Worm (Caenorhabditis elegans) whole organism, L2 larva: Measurements from ENCODE around the gene srv-34.
"Not testable (repeated sequence)": the region's sequence is repeated elsewhere in the genome, so short reads cannot be mapped to it uniquely, and the experiment has no call there.

ENCODE experiments used
- F13H6.1 ChIP-seq: sonication (generic microtip); optimal IDR thresholded peaks from 2 replicates; lab custom pipeline; 2016; ENCODE audit warnings: missing genetic modification characterization, missing compliant biosample characterization
- R02D3.7 ChIP-seq: fragments of 150-350 bp; optimal IDR thresholded peaks from 2 replicates; lab custom pipeline; 2014; ENCODE audit warnings: missing biosample characterization, missing genetic modification characterization
- ZK546.5 ChIP-seq: sonication (generic microtip); optimal IDR thresholded peaks from 2 replicates; lab custom pipeline; 2017; ENCODE audit warnings: missing biosample characterization, missing genetic modification characterization
- alr-1 ChIP-seq: fragments of 150-350 bp; optimal IDR thresholded peaks from 2 replicates; lab custom pipeline; 2014; ENCODE audit warnings: missing biosample characterization, missing genetic modification characterization
- aly-2 ChIP-seq: fragments of 150-350 bp; optimal IDR thresholded peaks from 2 replicates; lab custom pipeline; 2014; ENCODE audit warnings: missing biosample characterization, missing genetic modification characterization
- ama-1 ChIP-seq: fragments of 150-350 bp; optimal IDR thresholded peaks from 2 replicates; lab custom pipeline; 2018; ENCODE audit warnings: inconsistent platforms
- ceh-82 ChIP-seq: fragments of 150-350 bp; optimal IDR thresholded peaks from 2 replicates; lab custom pipeline; 2014; ENCODE audit warnings: missing biosample characterization, missing genetic modification characterization
- egl-27 ChIP-seq: sonication (generic microtip); optimal IDR thresholded peaks from 3 replicates; lab custom pipeline; 2017; ENCODE audit warnings: missing biosample characterization, missing genetic modification reagents, missing genetic modification characterization
- elt-3 ChIP-seq: sonication (generic microtip); optimal IDR thresholded peaks from 2 replicates; lab custom pipeline; 2017; ENCODE audit warnings: missing biosample characterization, missing genetic modification characterization
- fos-1 ChIP-seq: fragments of 150-350 bp; optimal IDR thresholded peaks from 2 replicates; lab custom pipeline; 2014; ENCODE audit warnings: missing biosample characterization, missing genetic modification characterization
- gmeb-1 ChIP-seq: fragments of 150-350 bp; optimal IDR thresholded peaks from 2 replicates; lab custom pipeline; 2014; ENCODE audit warnings: missing biosample characterization, missing genetic modification characterization
- mbf-1 ChIP-seq: sonication (generic microtip); optimal IDR thresholded peaks from 2 replicates; lab custom pipeline; 2017; ENCODE audit warnings: missing biosample characterization, missing genetic modification characterization
- mdl-1 ChIP-seq, 2 experiments: fragments of 150-350 bp in 1 of 2; sonication (generic microtip) in 1 of 2; optimal IDR thresholded peaks; 2 replicates each; lab custom pipeline; 2017; ENCODE audit warnings: missing biosample characterization in 2 of 2, missing genetic modification characterization in 2 of 2
- nhr-12 ChIP-seq: fragments of 150-350 bp; optimal IDR thresholded peaks from 2 replicates; lab custom pipeline; 2014; ENCODE audit warnings: missing biosample characterization, missing genetic modification characterization
- nhr-129 ChIP-seq: fragments of 150-350 bp; optimal IDR thresholded peaks from 2 replicates; lab custom pipeline; 2014; ENCODE audit warnings: missing biosample characterization, missing genetic modification characterization
- nhr-23 ChIP-seq: fragments of 150-350 bp; optimal IDR thresholded peaks from 2 replicates; lab custom pipeline; 2014; ENCODE audit warnings: missing biosample characterization, missing genetic modification reagents, missing genetic modification characterization
- nhr-237 ChIP-seq: fragments of 150-350 bp; optimal IDR thresholded peaks from 2 replicates; lab custom pipeline; 2014; ENCODE audit warnings: missing biosample characterization, missing genetic modification characterization
- nhr-25 ChIP-seq: fragments of 150-350 bp; sonication (generic microtip); optimal IDR thresholded peaks from 3 replicates; lab custom pipeline; 2014; ENCODE audit warnings: missing biosample characterization, missing genetic modification characterization
- nhr-6 ChIP-seq: fragments of 150-350 bp; optimal IDR thresholded peaks from 2 replicates; lab custom pipeline; 2014; ENCODE audit warnings: missing biosample characterization, missing genetic modification characterization
- peb-1 ChIP-seq: fragments of 150-350 bp; optimal IDR thresholded peaks from 2 replicates; lab custom pipeline; 2014; ENCODE audit warnings: missing biosample characterization, missing genetic modification characterization
- sem-4 ChIP-seq: fragments of 150-350 bp; optimal IDR thresholded peaks from 2 replicates; lab custom pipeline; 2014; ENCODE audit warnings: missing biosample characterization, missing genetic modification reagents, missing genetic modification characterization
- skn-1 ChIP-seq: sonication (generic microtip); optimal IDR thresholded peaks from 2 replicates; lab custom pipeline; 2017; ENCODE audit warnings: missing biosample characterization, missing genetic modification characterization
- sma-3 ChIP-seq: sonication (generic microtip); optimal IDR thresholded peaks from 2 replicates; lab custom pipeline; 2016; ENCODE audit warnings: missing genetic modification reagents, missing genetic modification characterization, missing compliant biosample characterization
- sma-9 ChIP-seq, 2 experiments: fragments of 150-350 bp in 1 of 2; sonication (generic microtip) in 1 of 2; optimal IDR thresholded peaks; 2 replicates each; lab custom pipeline; 2014 to 2016; ENCODE audit warnings: missing genetic modification characterization in 2 of 2, mild to moderate bottlenecking in 1 of 2, missing biosample characterization in 1 of 2, missing compliant biosample characterization in 1 of 2, missing genetic modification reagents in 1 of 2, moderate library complexity in 1 of 2
- snpc-4 ChIP-seq: fragments of 150-350 bp; optimal IDR thresholded peaks from 2 replicates; lab custom pipeline; 2014; ENCODE audit warnings: missing biosample characterization, missing genetic modification characterization
- unc-39 ChIP-seq: fragments of 150-350 bp; optimal IDR thresholded peaks from 2 replicates; lab custom pipeline; 2014; ENCODE audit warnings: missing biosample characterization, missing genetic modification characterization
- unc-55 ChIP-seq: fragments of 150-350 bp; sonication (generic microtip); optimal IDR thresholded peaks from 3 replicates; lab custom pipeline; 2014; ENCODE audit warnings: missing biosample characterization, missing genetic modification reagents, missing genetic modification characterization
- unc-62 ChIP-seq: fragments of 150-350 bp; optimal IDR thresholded peaks from 2 replicates; lab custom pipeline; 2014; ENCODE audit warnings: missing biosample characterization, missing genetic modification reagents, missing genetic modification characterization
- zag-1 ChIP-seq: fragments of 150-350 bp; optimal IDR thresholded peaks from 2 replicates; lab custom pipeline; 2014; ENCODE audit warnings: missing biosample characterization, missing genetic modification characterization
- ztf-1 ChIP-seq: fragments of 200-800 bp; sonication (Bioruptor generic); conservative IDR thresholded peaks from 2 replicates; pipeline ENCODE4 v1.3.6; 2022; ENCODE audit warnings: missing genetic modification characterization, missing compliant biosample characterization
- ztf-4 ChIP-seq: fragments of 150-350 bp; optimal IDR thresholded peaks from 2 replicates; lab custom pipeline; 2014; ENCODE audit warnings: missing biosample characterization, missing genetic modification characterization

Gene srv-34

DNA sequence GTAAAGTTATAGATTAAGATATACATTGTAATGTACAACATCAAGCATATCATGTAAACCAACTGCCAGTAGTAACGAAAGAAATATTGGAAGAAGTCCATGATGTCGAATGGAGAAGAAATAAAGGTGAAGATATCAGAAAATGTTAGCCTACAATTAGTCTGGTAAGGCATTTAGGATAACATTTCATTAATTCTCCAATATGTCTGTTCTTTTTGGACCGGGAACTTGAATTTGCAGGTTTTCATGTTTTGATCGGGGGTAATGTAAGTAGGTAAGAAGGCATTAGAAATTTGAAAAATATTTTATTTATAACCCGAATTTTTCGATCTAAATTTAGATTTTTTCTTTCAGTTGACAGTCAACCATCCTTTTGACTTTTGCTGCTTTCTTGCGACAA is 19.2 kb upstream of the srv-34 start, which contains the start of gene srd-63:
TSS of gene srd-63 (minus strand) at position 101 of the 400 bp plus-strand sequence.
- TF ChIP-seq gmeb-1 (tag; lab: Kevin White, UChicago): no peak
- TF ChIP-seq unc-55 (GFP tag; lab: Kevin White, UChicago): no peak

ce11 chrV:16390655-16391054 is 16.1 kb upstream of the srv-34 start, which contains the start of gene gst-44:
Gene gst-44 (plus strand): TSS chrV:16390891.
- peak; percentile 77 for TF ChIP-seq sma-9 (GFP tag; optimal IDR thresholded peaks at IDR 0.05; lab: Kevin White, UChicago)
- no peak for TF ChIP-seq sma-9 (tag; optimal IDR thresholded peaks at IDR 0.05; lab: Kevin White, UChicago)
- TF ChIP-seq fos-1 (tag; lab: Kevin White, UChicago): peak; percentile 49
- TF ChIP-seq nhr-129 (tag; lab: Kevin White, UChicago): peak; percentile 5
- no peak for TF ChIP-seq F13H6.1 (tag; lab: Kevin White, UChicago)

- TF ChIP-seq F13H6.1 (tag; lab: Kevin White, UChicago) (no peak), sem-4 (tag; lab: Kevin White, UChicago) (no peak), snpc-4 (tag; lab: Kevin White, UChicago) (no peak), egl-27 (tag; lab: Kevin White, UChicago) (no peak), ZK546.5 (tag; lab: Kevin White, UChicago) (no peak), aly-2 (tag; lab: Kevin White, UChicago) (no peak), nhr-25 (tag; lab: Kevin White, UChicago) (no peak), unc-55 (GFP tag; lab: Kevin White, UChicago) (no peak), skn-1 (tag; lab: Kevin White, UChicago) (no peak), peb-1 (no peak), nhr-23 (no peak), sma-3 (no peak), mbf-1 (tag; lab: Kevin White, UChicago) (no peak), ceh-82 (tag; lab: Kevin White, UChicago) (no peak)
These were observed 13.7 kb upstream of the srv-34 start, which contains the start of gene sri-65 for ce11 chrV:16388268-16388667. Gene sri-65 (minus strand): TSS chrV:16388368.

- TF ChIP-seq nhr-12 (tag; lab: Kevin White, UChicago); unc-62; nhr-237 (tag; lab: Kevin White, UChicago): not testable (repeated sequence)
These were observed 9.2 kb upstream of the srv-34 start, which contains the start of gene F13A7.7 for ce11 chrV:16383729-16384128. Gene F13A7.7 (minus strand): TSS chrV:16383829.

DNA sequence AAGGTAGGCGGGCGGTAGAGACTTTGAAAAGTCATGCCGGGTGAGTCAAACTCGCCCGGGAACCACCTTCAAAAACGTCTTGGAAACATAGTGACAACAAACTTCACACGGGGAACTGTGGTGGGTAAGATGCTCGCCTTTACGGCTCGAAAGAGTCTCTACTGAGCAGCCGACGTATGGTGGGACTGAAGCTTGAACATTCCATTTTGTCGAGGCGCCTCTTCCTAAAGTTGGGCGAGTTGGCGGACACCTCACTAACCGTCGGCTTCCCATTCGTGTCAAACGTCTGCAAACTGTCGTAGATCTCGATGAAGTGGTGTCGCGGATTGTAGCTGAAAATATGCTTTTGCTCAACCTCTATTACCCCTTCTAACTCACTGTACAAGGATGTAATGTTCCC is 8.4 kb upstream of the srv-34 start:
- no peak for TF ChIP-seq ztf-1 (GFP tag; lab: Robert Waterston, UW)
- no peak for TF ChIP-seq mbf-1 (tag; lab: Kevin White, UChicago)
- TF ChIP-seq nhr-6 (tag; lab: Kevin White, UChicago): no peak
- TF ChIP-seq skn-1 (tag; lab: Kevin White, UChicago): no peak
- no peak for TF ChIP-seq egl-27 (tag; lab: Kevin White, UChicago)
- no peak for TF ChIP-seq aly-2 (tag; lab: Kevin White, UChicago)
- no peak for TF ChIP-seq ama-1 (lab: Kevin White, UChicago)
- no peak for TF ChIP-seq nhr-25 (tag; lab: Kevin White, UChicago)
- no peak for TF ChIP-seq unc-39 (tag; lab: Kevin White, UChicago)
- no peak for TF ChIP-seq mdl-1 (tag; optimal IDR thresholded peaks at IDR 0.05; lab: Kevin White, UChicago)
- TF ChIP-seq nhr-23: no peak
- TF ChIP-seq gmeb-1 (tag; lab: Kevin White, UChicago): no peak
- TF ChIP-seq ztf-4 (tag; lab: Kevin White, UChicago): no peak
- no peak for TF ChIP-seq zag-1 (tag; lab: Kevin White, UChicago)

DNA sequence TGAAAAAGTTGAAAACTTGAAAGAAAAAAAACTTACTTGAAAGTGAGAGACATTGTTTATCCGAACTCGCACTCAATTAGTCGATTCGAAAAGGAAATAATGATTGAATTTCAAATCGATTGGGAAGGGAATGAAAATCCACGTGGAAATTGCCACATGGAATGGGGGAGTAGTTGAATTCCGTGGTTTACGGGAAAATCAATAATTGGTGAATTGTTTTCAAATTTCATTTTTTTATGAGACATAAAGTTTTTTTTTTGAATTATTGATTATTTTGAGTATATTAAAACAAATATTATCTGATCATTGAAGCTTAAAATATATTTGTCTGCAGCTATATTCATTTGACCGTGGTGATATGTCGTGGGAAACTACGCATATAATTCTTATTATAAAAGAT is 3.3 kb upstream of the srv-34 start, which contains the start of gene F13A7.1:
TSS of gene F13A7.1 (minus strand) at position 101 of the 400 bp plus-strand sequence.
- TF ChIP-seq peb-1: no peak
- no peak for TF ChIP-seq R02D3.7 (tag; lab: Kevin White, UChicago)
- TF ChIP-seq ztf-4 (tag; lab: Kevin White, UChicago): no peak
- no peak for TF ChIP-seq mbf-1 (tag; lab: Kevin White, UChicago)
- no peak for TF ChIP-seq snpc-4 (tag; lab: Kevin White, UChicago)
- no peak for TF ChIP-seq zag-1 (tag; lab: Kevin White, UChicago)
- TF ChIP-seq nhr-6 (tag; lab: Kevin White, UChicago): no peak
- no peak for TF ChIP-seq unc-62
- no peak for TF ChIP-seq alr-1 (tag; lab: Kevin White, UChicago)
- TF ChIP-seq ama-1 (lab: Kevin White, UChicago): no peak
- TF ChIP-seq fos-1 (tag; lab: Kevin White, UChicago): no peak
- no peak for TF ChIP-seq gmeb-1 (tag; lab: Kevin White, UChicago)
- TF ChIP-seq elt-3: no peak
- no peak for TF ChIP-seq nhr-237 (tag; lab: Kevin White, UChicago)
- no peak for TF ChIP-seq nhr-23
- no peak for TF ChIP-seq F13H6.1 (tag; lab: Kevin White, UChicago)
